Worm (Caenorhabditis elegans): ENCODE measurements around the gene str-86.

DNA sequence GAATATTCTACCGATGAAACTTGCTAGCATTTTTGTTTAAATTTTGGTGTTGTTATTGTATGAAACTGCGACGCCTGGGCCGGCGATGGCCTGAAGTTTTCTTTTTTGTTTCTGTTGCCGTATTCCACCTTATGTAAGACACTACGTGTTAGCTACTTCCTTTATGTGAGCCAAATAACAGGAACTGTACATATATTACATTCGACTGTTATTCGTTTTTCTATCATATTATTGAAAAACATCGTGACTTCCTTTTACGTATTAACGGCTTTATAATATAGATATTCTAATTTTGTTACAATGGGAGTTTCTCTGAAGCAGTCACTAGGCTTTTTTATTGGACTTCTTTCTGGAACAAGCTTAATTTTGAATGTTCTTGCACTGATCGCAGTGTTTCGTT, 21.7 kb upstream of the str-86 start, which contains the start of gene srx-3:
- TF ChIP-seq aly-1 (tag; optimal IDR thresholded peaks at IDR 0.05), result no peak
- TF ChIP-seq tra-4 (tag; optimal IDR thresholded peaks at IDR 0.05), result no peak
- TF ChIP-seq tbx-37 (GFP tag; conservative IDR thresholded peaks at IDR 0.05), result no peak
- no peak for TF ChIP-seq ama-1 (optimal IDR thresholded peaks at IDR 0.05)
- no peak for TF ChIP-seq hmg-4 (GFP tag; optimal IDR thresholded peaks at IDR 0.05)
- TF ChIP-seq hnd-1 (tag; optimal IDR thresholded peaks at IDR 0.05), result no peak
- TF ChIP-seq B0310.2 (tag; optimal IDR thresholded peaks at IDR 0.05), result no peak
- no peak for TF ChIP-seq tbx-11 (GFP tag; IDR thresholded peaks at IDR 0.05)
- no peak for TF ChIP-seq pes-1 (GFP tag; IDR thresholded peaks at IDR 0.05)
- no peak for TF ChIP-seq ceh-13 (GFP tag; optimal IDR thresholded peaks at IDR 0.05)
- TF ChIP-seq flt-1 (GFP tag; IDR thresholded peaks at IDR 0.05), result no peak
- TF ChIP-seq scrt-1 (GFP tag; IDR thresholded peaks at IDR 0.05), result no peak
- no peak for TF ChIP-seq ceh-36 (tag; optimal IDR thresholded peaks at IDR 0.05)
- no peak for TF ChIP-seq sea-1 (GFP tag; conservative IDR thresholded peaks at IDR 0.05)

All from whole organism, early embryonic.